Fruit fly (Drosophila melanogaster): ENCODE data around the gene Pmi.
A peak's percentile ranks its signal among the peaks of the same experiment; 100 is the strongest.

Pmi gene

DNA sequence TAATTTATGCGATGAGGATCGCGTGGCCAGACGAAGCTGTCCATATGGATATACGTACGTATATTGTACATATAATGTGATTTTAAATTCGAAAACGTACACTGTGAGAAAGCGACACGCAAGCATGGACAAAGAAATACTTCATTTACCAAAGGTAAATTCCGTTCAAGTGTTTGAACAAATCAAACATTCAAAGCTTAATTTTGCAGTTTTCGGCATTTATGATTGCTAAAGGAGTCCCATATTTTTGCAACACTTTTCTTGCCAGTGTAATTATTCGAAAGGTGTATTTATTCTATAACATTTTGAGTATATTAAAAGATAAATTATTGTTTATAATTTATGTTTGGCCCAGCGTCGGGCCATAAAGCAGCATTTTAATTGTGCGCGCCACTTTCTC is 39.5 kb downstream of the Pmi start (continued):
- no peak for TF ChIP-seq mld (GFP tag; IDR thresholded peaks at IDR 0.05; ENCODE audit: partially characterized antibody)
- no peak for TF ChIP-seq D19A (tag; optimal IDR thresholded peaks at IDR 0.05)
- peak; percentile 52 for TF ChIP-seq lilli (GFP tag; optimal IDR thresholded peaks at IDR 0.05)
- peak; percentile 13; the same call in 1 of the 2 replicates for TF ChIP-seq vvl (GFP tag; IDR thresholded peaks at IDR 0.05)
- no peak for TF ChIP-seq pnt (GFP tag; optimal IDR thresholded peaks at IDR 0.05)
- TF ChIP-seq CG34224 (GFP tag; IDR thresholded peaks at IDR 0.05; ENCODE audit: partially characterized antibody): no peak
- no peak for TF ChIP-seq br (optimal IDR thresholded peaks at IDR 0.05)
- no peak for TF ChIP-seq shn (GFP tag; optimal IDR thresholded peaks at IDR 0.05)
- no peak for TF ChIP-seq Dip2 (GFP tag; IDR thresholded peaks at IDR 0.05)
- TF ChIP-seq CG5180 (GFP tag; optimal IDR thresholded peaks at IDR 0.05): no peak
- no peak for TF ChIP-seq cad (GFP tag; optimal IDR thresholded peaks at IDR 0.05)
- no peak for TF ChIP-seq CG14860 (GFP tag; IDR thresholded peaks at IDR 0.05; ENCODE audit: partially characterized antibody)
- TF ChIP-seq CG12391 (tag; optimal IDR thresholded peaks at IDR 0.05): peak; percentile 32
- TF ChIP-seq CG8089 (GFP tag; optimal IDR thresholded peaks at IDR 0.05): no peak
- no peak for TF ChIP-seq CG17612 (GFP tag; IDR thresholded peaks at IDR 0.05)
- TF ChIP-seq CG3838 (GFP tag; optimal IDR thresholded peaks at IDR 0.05): no peak
- no peak for TF ChIP-seq tap (tag; optimal IDR thresholded peaks at IDR 0.05)
- TF ChIP-seq CG17912 (GFP tag; optimal IDR thresholded peaks at IDR 0.05): no peak
- TF ChIP-seq prd (optimal IDR thresholded peaks at IDR 0.05): no peak
- peak; percentile 47; the same call in 2 of the 3 replicates for TF ChIP-seq prd (GFP tag; IDR thresholded peaks at IDR 0.05)
- TF ChIP-seq CG9609 (GFP tag; optimal IDR thresholded peaks at IDR 0.05): no peak
- no peak for TF ChIP-seq GATAe (GFP tag; conservative IDR thresholded peaks at IDR 0.05)
- no peak for TF ChIP-seq CG4282 (GFP tag; optimal IDR thresholded peaks at IDR 0.05)
- no peak for TF ChIP-seq vnd (GFP tag; IDR thresholded peaks at IDR 0.05; ENCODE audit: partially characterized antibody)
- no peak for TF ChIP-seq Dek (tag; optimal IDR thresholded peaks at IDR 0.05)
- no peak for TF ChIP-seq CG18599 (GFP tag; optimal IDR thresholded peaks at IDR 0.05)
- no peak for TF ChIP-seq cas (GFP tag; IDR thresholded peaks at IDR 0.05)
- TF ChIP-seq inv (GFP tag; IDR thresholded peaks at IDR 0.05; ENCODE audit: partially characterized antibody): no peak
- peak; percentile 6 for TF ChIP-seq luna (GFP tag; optimal IDR thresholded peaks at IDR 0.05)
- no peak for TF ChIP-seq sisA (GFP tag; IDR thresholded peaks at IDR 0.05)
- TF ChIP-seq CG6175 (GFP tag; IDR thresholded peaks at IDR 0.05): no peak
- TF ChIP-seq Dll (GFP tag; IDR thresholded peaks at IDR 0.05; ENCODE audit: partially characterized antibody): no peak
- TF ChIP-seq CG16863 (GFP tag; optimal IDR thresholded peaks at IDR 0.05): no peak
- TF ChIP-seq CG30431 (GFP tag; optimal IDR thresholded peaks at IDR 0.05): peak; percentile 4
- TF ChIP-seq PHDP (tag; optimal IDR thresholded peaks at IDR 0.05): peak; percentile 44
- TF ChIP-seq Taf1 (GFP tag; IDR thresholded peaks at IDR 0.05): no peak
- TF ChIP-seq maf-S (GFP tag; optimal IDR thresholded peaks at IDR 0.05): no peak
- no peak for TF ChIP-seq CG8924 (tag; optimal IDR thresholded peaks at IDR 0.05)
- TF ChIP-seq CG31388 (GFP tag; optimal IDR thresholded peaks at IDR 0.05): no peak
- no peak for TF ChIP-seq pan (optimal IDR thresholded peaks at IDR 0.05)
- peak in 1 of 2 experiments; percentile 44 for TF ChIP-seq pan (GFP tag; optimal IDR thresholded peaks at IDR 0.05 in 1 of 2, IDR thresholded peaks at IDR 0.05 in 1 of 2)
- no peak for TF ChIP-seq CG5245 (GFP tag; optimal IDR thresholded peaks at IDR 0.05)
- TF ChIP-seq Scr (GFP tag; IDR thresholded peaks at IDR 0.05; ENCODE audit: partially characterized antibody): no peak
- TF ChIP-seq CG16815 (GFP tag; optimal IDR thresholded peaks at IDR 0.05): no peak
- TF ChIP-seq gce (GFP tag; IDR thresholded peaks at IDR 0.05): no peak
- TF ChIP-seq CG14667 (GFP tag; IDR thresholded peaks at IDR 0.05): no peak
- TF ChIP-seq CG14014 (GFP tag; IDR thresholded peaks at IDR 0.05): peak; percentile 36; the same call in 1 of the 2 replicates
- peak; percentile 29 for TF ChIP-seq CG2712 (tag; optimal IDR thresholded peaks at IDR 0.05)
- TF ChIP-seq Med (GFP tag): peak; percentile 86
- TF ChIP-seq CG18011 (GFP tag; optimal IDR thresholded peaks at IDR 0.05): no peak
- no peak for TF ChIP-seq Opbp (GFP tag; IDR thresholded peaks at IDR 0.05; ENCODE audit: partially characterized antibody)
- peak; percentile 3 for TF ChIP-seq Chrac-16 (GFP tag; optimal IDR thresholded peaks at IDR 0.05)

Measured in whole organism, embryonic.